Worm (Caenorhabditis elegans) whole organism, L4 larva: Measurements from ENCODE around the gene F13H10.3.

Experiments
- F37D6.2 ChIP-seq: sonication (generic microtip); optimal IDR thresholded peaks from 2 replicates; lab custom pipeline; 2016; ENCODE audit warnings: mild to moderate bottlenecking, missing genetic modification characterization, missing compliant biosample characterization
- T20F7.1 ChIP-seq: fragments of 200-800 bp; sonication (Bioruptor generic); optimal IDR thresholded peaks from 2 replicates; lab custom pipeline; 2018; ENCODE audit warnings: mild to moderate bottlenecking, missing genetic modification characterization, missing compliant biosample characterization
- T26A8.4 ChIP-seq: fragments of 200-800 bp; sonication (Bioruptor generic); IDR thresholded peaks from 2 replicates; pipeline ENCODE4 v1.3.6; 2022; ENCODE audit warnings: missing genetic modification characterization, missing compliant biosample characterization
- Y75B8A.6 ChIP-seq: fragments of 200-800 bp; sonication (Bioruptor generic); IDR thresholded peaks from 2 replicates; pipeline ENCODE4 v1.3.6; 2022; ENCODE audit warnings: missing genetic modification reagents, missing genetic modification characterization, missing compliant biosample characterization
- ZK546.5 ChIP-seq, 2 experiments: sonication (generic microtip); optimal IDR thresholded peaks; 2 replicates each; lab custom pipeline; 2017; ENCODE audit warnings: missing biosample characterization in 2 of 2, missing genetic modification characterization in 2 of 2
- ama-1 ChIP-seq: fragments of 150-350 bp; optimal IDR thresholded peaks from 2 replicates; lab custom pipeline; 2014; ENCODE audit warnings: inconsistent platforms, mixed read lengths
- ceh-44 ChIP-seq: fragments of 200-800 bp; sonication (Bioruptor generic); IDR thresholded peaks from 2 replicates; pipeline ENCODE4 v1.3.6; 2022; ENCODE audit warnings: missing genetic modification reagents, missing genetic modification characterization, missing compliant biosample characterization
- ces-1 ChIP-seq: fragments of 150-350 bp; sonication (generic microtip); optimal IDR thresholded peaks from 4 replicates; lab custom pipeline; 2014; ENCODE audit warnings: missing biosample characterization, missing genetic modification reagents, missing genetic modification characterization
- daf-19 ChIP-seq: fragments of 200-800 bp; sonication (Bioruptor generic); conservative IDR thresholded peaks from 2 replicates; pipeline ENCODE4 v1.3.6; 2022; ENCODE audit warnings: missing genetic modification characterization, missing compliant biosample characterization
- dmd-6 ChIP-seq: fragments of 200-800 bp; sonication (Bioruptor generic); IDR thresholded peaks from 2 replicates; pipeline ENCODE4 v1.3.6; 2022; ENCODE audit warnings: missing genetic modification reagents, missing genetic modification characterization, missing compliant biosample characterization
- dmd-8 ChIP-seq: fragments of 200-800 bp; sonication (Bioruptor generic); IDR thresholded peaks from 2 replicates; pipeline ENCODE4 v1.3.6; 2022; ENCODE audit warnings: missing genetic modification characterization, missing compliant biosample characterization
- dpl-1 ChIP-seq: fragments of 150-350 bp; optimal IDR thresholded peaks from 2 replicates; lab custom pipeline; 2014; ENCODE audit warnings: missing biosample characterization, missing genetic modification reagents, missing genetic modification characterization
- duxl-1 ChIP-seq: sonication (generic microtip); optimal IDR thresholded peaks from 2 replicates; lab custom pipeline; 2016; ENCODE audit warnings: mild to moderate bottlenecking, missing genetic modification characterization, moderate library complexity, missing compliant biosample characterization; ENCODE audit not compliant: poor library complexity
- dve-1 ChIP-seq: sonication (generic microtip); optimal IDR thresholded peaks from 2 replicates; lab custom pipeline; 2017; ENCODE audit warnings: antibody characterized with exemption, mild to moderate bottlenecking, missing genetic modification characterization, missing compliant biosample characterization; ENCODE audit not compliant: insufficient read depth
- fos-1 ChIP-seq: fragments of 150-350 bp; optimal IDR thresholded peaks from 2 replicates; lab custom pipeline; 2014; ENCODE audit warnings: missing biosample characterization, missing genetic modification characterization
- hlh-11 ChIP-seq: fragments of 200-800 bp; sonication (Bioruptor generic); optimal IDR thresholded peaks from 2 replicates; lab custom pipeline; 2018; ENCODE audit warnings: mild to moderate bottlenecking, missing genetic modification characterization, missing compliant biosample characterization
- hlh-30 ChIP-seq: sonication (generic microtip); optimal IDR thresholded peaks from 2 replicates; lab custom pipeline; 2017; ENCODE audit warnings: antibody characterized with exemption, mild to moderate bottlenecking, missing genetic modification characterization, missing compliant biosample characterization; ENCODE audit not compliant: insufficient read depth
- hmg-1.1 ChIP-seq: fragments of 200-800 bp; sonication (Bioruptor generic); IDR thresholded peaks from 2 replicates; pipeline ENCODE4 v1.3.6; 2022; ENCODE audit warnings: missing genetic modification reagents, missing genetic modification characterization, missing compliant biosample characterization
- lin-1 ChIP-seq: fragments of 200-800 bp; sonication (Bioruptor generic); IDR thresholded peaks from 2 replicates; pipeline ENCODE4 v1.3.6; 2022; ENCODE audit warnings: missing genetic modification reagents, missing genetic modification characterization, missing compliant biosample characterization
- lin-13 ChIP-seq: fragments of 150-350 bp; optimal IDR thresholded peaks from 2 replicates; lab custom pipeline; 2014; ENCODE audit warnings: missing biosample characterization, missing genetic modification reagents, missing genetic modification characterization
- lin-15B ChIP-seq: fragments of 150-350 bp; sonication (generic microtip); optimal IDR thresholded peaks from 3 replicates; lab custom pipeline; 2014; ENCODE audit warnings: missing biosample characterization, missing genetic modification characterization
- lin-38 ChIP-seq: fragments of 200-800 bp; sonication (Bioruptor generic); IDR thresholded peaks from 2 replicates; pipeline ENCODE4 v1.3.6; 2022; ENCODE audit warnings: missing genetic modification reagents, missing genetic modification characterization, missing compliant biosample characterization
- mdl-1 ChIP-seq, 2 experiments: fragments of 150-350 bp in 1 of 2; sonication (generic microtip) in 1 of 2; optimal IDR thresholded peaks; 2 replicates each; lab custom pipeline; 2014 to 2017; ENCODE audit warnings: missing biosample characterization in 2 of 2, missing genetic modification characterization in 2 of 2
- mep-1 ChIP-seq: fragments of 150-350 bp; sonication (generic microtip); optimal IDR thresholded peaks from 3 replicates; lab custom pipeline; 2014; ENCODE audit warnings: missing biosample characterization, missing genetic modification characterization
- nhr-10 ChIP-seq: fragments of 150-350 bp; optimal IDR thresholded peaks from 2 replicates; lab custom pipeline; 2014; ENCODE audit warnings: missing biosample characterization, missing genetic modification characterization
- nhr-237 ChIP-seq: sonication (generic microtip); optimal IDR thresholded peaks from 2 replicates; lab custom pipeline; 2017; ENCODE audit warnings: missing biosample characterization, missing genetic modification characterization
- nhr-28 ChIP-seq: fragments of 150-350 bp; optimal IDR thresholded peaks from 2 replicates; lab custom pipeline; 2014; ENCODE audit warnings: missing biosample characterization, missing genetic modification characterization
- nhr-48 ChIP-seq: sonication (generic microtip); optimal IDR thresholded peaks from 2 replicates; lab custom pipeline; 2016; ENCODE audit warnings: mild to moderate bottlenecking, missing genetic modification characterization, missing compliant biosample characterization
- nhr-6 ChIP-seq: fragments of 150-350 bp; optimal IDR thresholded peaks from 2 replicates; lab custom pipeline; 2014; ENCODE audit warnings: missing biosample characterization, missing genetic modification characterization
- pha-4 ChIP-seq, 2 experiments: fragments of 150-350 bp in 1 of 2; fragments of 200-800 bp in 1 of 2; sonication (Bioruptor generic) in 1 of 2; IDR thresholded peaks in 1 of 2; optimal IDR thresholded peaks in 1 of 2; 2 replicates each; pipeline versions ENCODE4 v1.3.6 to Lab custom; 2014 to 2022; ENCODE audit warnings: missing genetic modification characterization in 2 of 2, missing genetic modification reagents in 2 of 2, missing biosample characterization in 1 of 2, missing compliant biosample characterization in 1 of 2
- skn-1 ChIP-seq: fragments of 150-350 bp; optimal IDR thresholded peaks from 2 replicates; lab custom pipeline; 2014; ENCODE audit warnings: missing biosample characterization, missing genetic modification characterization
- tag-97 ChIP-seq: fragments of 200-800 bp; sonication (Bioruptor generic); IDR thresholded peaks from 2 replicates; pipeline ENCODE4 v1.3.6; 2022; ENCODE audit warnings: missing genetic modification characterization, missing compliant biosample characterization
- unc-62 ChIP-seq, 3 experiments: fragments of 150-350 bp in 1 of 3; sonication (generic microtip); optimal IDR thresholded peaks in 2 of 3; peaks in 1 of 3; 1 replicate in 1 of 3; 2 replicates in 2 of 3; lab custom pipeline; 2014 to 2017; ENCODE audit warnings: missing biosample characterization in 3 of 3, missing genetic modification characterization in 3 of 3, missing genetic modification reagents in 3 of 3, missing genotype in 1 of 3
- zag-1 ChIP-seq: fragments of 150-350 bp; optimal IDR thresholded peaks from 2 replicates; lab custom pipeline; 2014; ENCODE audit warnings: missing biosample characterization, missing genetic modification characterization
- zfp-2 ChIP-seq: sonication (generic microtip); optimal IDR thresholded peaks from 2 replicates; lab custom pipeline; 2016; ENCODE audit warnings: mild to moderate bottlenecking, missing genetic modification characterization, missing compliant biosample characterization

F13H10.3 gene

ce11 chrIV:11019962-11020550, 4.3 kb upstream of the F13H10.3 start, which contains the start of gene F13H10.8 (continued):
- no peak for TF ChIP-seq dpl-1 (GFP tag; lab: Kevin White, UChicago)
- TF ChIP-seq T20F7.1 (GFP tag; lab: Kevin White, UChicago), result no peak
- no peak for TF ChIP-seq nhr-237 (tag; lab: Kevin White, UChicago)
- peak; percentile 76 for TF ChIP-seq dmd-6 (GFP tag; lab: Robert Waterston, UW)
- no peak for TF ChIP-seq fos-1 (tag; lab: Kevin White, UChicago)
- no peak for TF ChIP-seq nhr-48 (tag; lab: Kevin White, UChicago)
- TF ChIP-seq Y75B8A.6, result no peak
- no peak for TF ChIP-seq nhr-6
- no peak for TF ChIP-seq lin-13 (GFP tag; lab: Kevin White, UChicago)
- no peak for TF ChIP-seq ceh-44 (GFP tag; lab: Robert Waterston, UW)
- TF ChIP-seq duxl-1 (tag; lab: Kevin White, UChicago), result no peak
- no peak for TF ChIP-seq nhr-10 (tag; lab: Kevin White, UChicago)
- TF ChIP-seq daf-19 (GFP tag; lab: Robert Waterston, UW), result no peak
- no peak for TF ChIP-seq F37D6.2 (tag; lab: Kevin White, UChicago)
- TF ChIP-seq skn-1 (tag; lab: Kevin White, UChicago), result no peak
- peak; percentile 69 for TF ChIP-seq hlh-11 (tag; lab: Kevin White, UChicago)
- TF ChIP-seq zfp-2 (tag; lab: Kevin White, UChicago), result no peak
- TF ChIP-seq unc-62 (GFP tag; optimal IDR thresholded peaks at IDR 0.05 in 1 of 2; lab: Kevin White, UChicago), result no peak
- TF ChIP-seq unc-62 (tag; optimal IDR thresholded peaks at IDR 0.05; lab: Kevin White, UChicago), result no peak
- 0 out of 2 replicates have a peak, but pooled peaks have one; percentile 51 for TF ChIP-seq lin-1 (GFP tag; lab: Robert Waterston, UW)
- TF ChIP-seq zag-1 (tag; lab: Kevin White, UChicago), result no peak
- no peak for TF ChIP-seq lin-15B

DNA sequence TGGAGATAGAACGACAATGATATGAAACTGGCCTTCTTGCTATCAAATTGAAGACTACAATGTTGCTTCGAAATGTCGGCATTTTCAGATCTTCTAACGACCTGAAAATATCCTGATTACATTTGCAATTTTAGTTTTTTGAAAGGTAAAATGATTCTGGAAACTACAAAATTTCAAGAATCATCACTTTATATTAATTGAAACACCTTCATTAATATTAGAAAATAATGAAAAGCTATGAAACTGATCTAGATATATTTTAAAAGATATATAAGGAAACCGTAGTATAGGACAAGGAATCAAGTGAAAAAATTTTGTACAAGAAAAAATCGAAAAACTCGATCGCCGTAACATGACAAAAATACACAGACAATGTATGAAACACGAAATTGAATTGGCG, 3.8 kb downstream of the F13H10.3 start, which contains the start of gene ndx-9:
Gene ndx-9, minus strand, starts transcription at position 101 of the 400 bp plus-strand sequence.
- no peak for TF ChIP-seq ama-1 (lab: Kevin White, UChicago)
- no peak for TF ChIP-seq hlh-30 (tag; lab: Kevin White, UChicago)
- TF ChIP-seq lin-38 (GFP tag; lab: Robert Waterston, UW), result peak; percentile 32; the same call in 1 of the 2 replicates
- no peak for TF ChIP-seq dmd-8 (GFP tag; lab: Robert Waterston, UW)
- no peak for TF ChIP-seq tag-97 (GFP tag; lab: Robert Waterston, UW)
- TF ChIP-seq, all 104 proteins: peak for 1

ce11 chrIV:11009928-11010327, 5.8 kb downstream of the F13H10.3 start:
- TF ChIP-seq duxl-1 (tag; lab: Kevin White, UChicago) (no peak), T26A8.4 (0 out of 2 replicates have a peak, but pooled peaks have one; percentile 7), unc-62 (GFP tag; optimal IDR thresholded peaks at IDR 0.05 in 1 of 2; lab: Kevin White, UChicago) (peak in 1 of 2 experiments; percentile 96), unc-62 (tag; optimal IDR thresholded peaks at IDR 0.05; lab: Kevin White, UChicago) (no peak)

ce11 chrIV:11008996-11009395, 6.8 kb downstream of the F13H10.3 start, which contains the start of gene F13H10.6:
Gene F13H10.6 (plus strand): TSS chrIV:11009296.
- TF ChIP-seq unc-62 (GFP tag; optimal IDR thresholded peaks at IDR 0.05 in 1 of 2; lab: Kevin White, UChicago) (peak in 1 of 2 experiments; percentile 64), unc-62 (tag; optimal IDR thresholded peaks at IDR 0.05; lab: Kevin White, UChicago) (no peak), ces-1 (no peak), nhr-28 (tag; lab: Kevin White, UChicago) (no peak)

DNA sequence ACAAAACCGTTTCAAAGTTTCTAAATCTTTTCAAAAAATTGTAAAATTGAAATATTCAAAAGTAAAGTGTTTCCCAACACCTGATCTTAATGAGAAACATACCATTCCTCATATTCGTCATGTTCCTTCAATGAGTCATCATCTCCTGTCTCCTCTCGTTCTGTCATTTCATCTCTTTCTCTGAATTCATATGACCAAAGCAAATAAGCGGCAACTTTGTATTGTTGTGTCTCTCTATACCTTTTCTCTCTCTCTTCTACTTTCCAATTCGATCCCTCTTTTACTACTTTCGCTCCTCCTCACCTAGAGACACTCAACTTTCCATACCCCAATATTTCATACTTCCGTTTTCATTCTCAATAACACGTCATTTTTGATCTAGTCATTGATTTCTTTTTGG, 7.5 kb downstream of the F13H10.3 start:
- 0 out of 2 replicates have a peak, but pooled peaks have one; percentile 38 for TF ChIP-seq hmg-1.1 (GFP tag; lab: Robert Waterston, UW)
- peak; percentile 18; the same call in 1 of the 2 replicates for TF ChIP-seq dmd-6 (GFP tag; lab: Robert Waterston, UW)
- TF ChIP-seq pha-4 (GFP tag; IDR thresholded peaks at IDR 0.05; lab: Robert Waterston, UW), result no peak
- TF ChIP-seq pha-4 (tag; optimal IDR thresholded peaks at IDR 0.05; lab: Kevin White, UChicago), result peak; percentile 15
- TF ChIP-seq nhr-28 (tag; lab: Kevin White, UChicago), result peak; percentile 29
- no peak for TF ChIP-seq T26A8.4
- no peak for TF ChIP-seq mdl-1 (tag; optimal IDR thresholded peaks at IDR 0.05; lab: Kevin White, UChicago)
- TF ChIP-seq ZK546.5 (tag; optimal IDR thresholded peaks at IDR 0.05; lab: Kevin White, UChicago), result no peak
- peak; percentile 14 for TF ChIP-seq mep-1
- peak; percentile 29 for TF ChIP-seq dve-1 (tag; lab: Kevin White, UChicago)
- peak; percentile 70 for TF ChIP-seq hlh-30 (tag; lab: Kevin White, UChicago)
